Worm (Caenorhabditis elegans) whole organism, L2 larva: ENCODE measurements around the gene ceh-23.
A peak's percentile ranks its signal among the peaks of the same experiment; 100 is the strongest.

ENCODE experiments used
- C34F6.9 ChIP-seq: fragments of 150-350 bp; optimal IDR thresholded peaks from 2 replicates; lab custom pipeline; 2014; ENCODE audit warnings: missing biosample characterization, missing genetic modification characterization
- F13H6.1 ChIP-seq: sonication (generic microtip); optimal IDR thresholded peaks from 2 replicates; lab custom pipeline; 2016; ENCODE audit warnings: missing genetic modification characterization, missing compliant biosample characterization
- R02D3.7 ChIP-seq: fragments of 150-350 bp; optimal IDR thresholded peaks from 2 replicates; lab custom pipeline; 2014; ENCODE audit warnings: missing biosample characterization, missing genetic modification characterization
- Y55F3AM.14 ChIP-seq: fragments of 200-800 bp; sonication (Bioruptor generic); optimal IDR thresholded peaks from 2 replicates; lab custom pipeline; 2018; ENCODE audit warnings: mild to moderate bottlenecking, missing genetic modification characterization, missing compliant biosample characterization
- ZK546.5 ChIP-seq: sonication (generic microtip); optimal IDR thresholded peaks from 2 replicates; lab custom pipeline; 2017; ENCODE audit warnings: missing biosample characterization, missing genetic modification characterization
- ama-1 ChIP-seq: fragments of 150-350 bp; optimal IDR thresholded peaks from 2 replicates; lab custom pipeline; 2018; ENCODE audit warnings: inconsistent platforms
- blmp-1 ChIP-seq: sonication (generic microtip); optimal IDR thresholded peaks from 2 replicates; lab custom pipeline; 2017; ENCODE audit warnings: missing genetic modification characterization, mild to moderate bottlenecking, missing compliant biosample characterization, antibody characterized with exemption, moderate library complexity; ENCODE audit not compliant: insufficient read depth
- ceh-16 ChIP-seq: fragments of 150-350 bp; optimal IDR thresholded peaks from 2 replicates; lab custom pipeline; 2014; ENCODE audit warnings: missing biosample characterization, missing genetic modification characterization
- ceh-82 ChIP-seq: fragments of 150-350 bp; optimal IDR thresholded peaks from 2 replicates; lab custom pipeline; 2014; ENCODE audit warnings: missing biosample characterization, missing genetic modification characterization
- dmd-4 ChIP-seq: sonication (generic microtip); optimal IDR thresholded peaks from 2 replicates; lab custom pipeline; 2017; ENCODE audit warnings: missing biosample characterization, missing genetic modification characterization
- elt-1 ChIP-seq: fragments of 150-350 bp; optimal IDR thresholded peaks from 2 replicates; lab custom pipeline; 2014; ENCODE audit warnings: missing biosample characterization, missing genetic modification characterization
- elt-3 ChIP-seq: sonication (generic microtip); optimal IDR thresholded peaks from 2 replicates; lab custom pipeline; 2017; ENCODE audit warnings: missing biosample characterization, missing genetic modification characterization
- fos-1 ChIP-seq: fragments of 150-350 bp; optimal IDR thresholded peaks from 2 replicates; lab custom pipeline; 2014; ENCODE audit warnings: missing biosample characterization, missing genetic modification characterization
- gmeb-1 ChIP-seq: fragments of 150-350 bp; optimal IDR thresholded peaks from 2 replicates; lab custom pipeline; 2014; ENCODE audit warnings: missing biosample characterization, missing genetic modification characterization
- lin-13 ChIP-seq: fragments of 150-350 bp; optimal IDR thresholded peaks from 2 replicates; lab custom pipeline; 2014; ENCODE audit warnings: missing biosample characterization, missing genetic modification reagents, missing genetic modification characterization
- lin-39 ChIP-seq: fragments of 150-350 bp; optimal IDR thresholded peaks from 2 replicates; lab custom pipeline; 2014; ENCODE audit warnings: missing biosample characterization, missing genetic modification reagents, missing genetic modification characterization
- lsy-2 ChIP-seq, 2 experiments: fragments of 150-350 bp in 1 of 2; sonication (generic microtip) in 1 of 2; optimal IDR thresholded peaks; 2 replicates each; lab custom pipeline; 2014 to 2017; ENCODE audit warnings: missing biosample characterization in 2 of 2, missing genetic modification characterization in 2 of 2
- mab-5 ChIP-seq: fragments of 150-350 bp; optimal IDR thresholded peaks from 2 replicates; lab custom pipeline; 2014; ENCODE audit warnings: missing biosample characterization, missing genetic modification characterization
- mbf-1 ChIP-seq: sonication (generic microtip); optimal IDR thresholded peaks from 2 replicates; lab custom pipeline; 2017; ENCODE audit warnings: missing biosample characterization, missing genetic modification characterization
- nhr-10 ChIP-seq: sonication (generic microtip); optimal IDR thresholded peaks from 2 replicates; lab custom pipeline; 2017; ENCODE audit warnings: missing biosample characterization, missing genetic modification characterization
- nhr-11 ChIP-seq: fragments of 150-350 bp; optimal IDR thresholded peaks from 2 replicates; lab custom pipeline; 2014; ENCODE audit warnings: missing biosample characterization, missing genetic modification characterization
- nhr-129 ChIP-seq: fragments of 150-350 bp; optimal IDR thresholded peaks from 2 replicates; lab custom pipeline; 2014; ENCODE audit warnings: missing biosample characterization, missing genetic modification characterization
- nhr-21 ChIP-seq: fragments of 150-350 bp; optimal IDR thresholded peaks from 2 replicates; lab custom pipeline; 2014; ENCODE audit warnings: missing biosample characterization, missing genetic modification characterization
- nhr-23 ChIP-seq: fragments of 150-350 bp; optimal IDR thresholded peaks from 2 replicates; lab custom pipeline; 2014; ENCODE audit warnings: missing biosample characterization, missing genetic modification reagents, missing genetic modification characterization
- nhr-237 ChIP-seq: fragments of 150-350 bp; optimal IDR thresholded peaks from 2 replicates; lab custom pipeline; 2014; ENCODE audit warnings: missing biosample characterization, missing genetic modification characterization
- nhr-6 ChIP-seq: fragments of 150-350 bp; optimal IDR thresholded peaks from 2 replicates; lab custom pipeline; 2014; ENCODE audit warnings: missing biosample characterization, missing genetic modification characterization
- nhr-77 ChIP-seq: fragments of 150-350 bp; optimal IDR thresholded peaks from 2 replicates; lab custom pipeline; 2014; ENCODE audit warnings: missing biosample characterization, missing genetic modification characterization
- peb-1 ChIP-seq: fragments of 150-350 bp; optimal IDR thresholded peaks from 2 replicates; lab custom pipeline; 2014; ENCODE audit warnings: missing biosample characterization, missing genetic modification characterization
- sem-4 ChIP-seq: fragments of 150-350 bp; optimal IDR thresholded peaks from 2 replicates; lab custom pipeline; 2014; ENCODE audit warnings: missing biosample characterization, missing genetic modification reagents, missing genetic modification characterization
- skn-1 ChIP-seq: sonication (generic microtip); optimal IDR thresholded peaks from 2 replicates; lab custom pipeline; 2017; ENCODE audit warnings: missing biosample characterization, missing genetic modification characterization
- sma-3 ChIP-seq: sonication (generic microtip); optimal IDR thresholded peaks from 2 replicates; lab custom pipeline; 2016; ENCODE audit warnings: missing genetic modification reagents, missing genetic modification characterization, missing compliant biosample characterization
- sma-9 ChIP-seq, 2 experiments: fragments of 150-350 bp in 1 of 2; sonication (generic microtip) in 1 of 2; optimal IDR thresholded peaks; 2 replicates each; lab custom pipeline; 2014 to 2016; ENCODE audit warnings: missing genetic modification characterization in 2 of 2, mild to moderate bottlenecking in 1 of 2, missing biosample characterization in 1 of 2, missing compliant biosample characterization in 1 of 2, missing genetic modification reagents in 1 of 2, moderate library complexity in 1 of 2
- unc-39 ChIP-seq: fragments of 150-350 bp; optimal IDR thresholded peaks from 2 replicates; lab custom pipeline; 2014; ENCODE audit warnings: missing biosample characterization, missing genetic modification characterization
- unc-55 ChIP-seq: fragments of 150-350 bp; sonication (generic microtip); optimal IDR thresholded peaks from 3 replicates; lab custom pipeline; 2014; ENCODE audit warnings: missing biosample characterization, missing genetic modification reagents, missing genetic modification characterization
- ztf-1 ChIP-seq: fragments of 200-800 bp; sonication (Bioruptor generic); conservative IDR thresholded peaks from 2 replicates; pipeline ENCODE4 v1.3.6; 2022; ENCODE audit warnings: missing genetic modification characterization, missing compliant biosample characterization
- ztf-4 ChIP-seq: fragments of 150-350 bp; optimal IDR thresholded peaks from 2 replicates; lab custom pipeline; 2014; ENCODE audit warnings: missing biosample characterization, missing genetic modification characterization

Gene ceh-23

ce11 chrIII:7806947-7807346 lies 32.4 kb upstream of the ceh-23 start:
- TF ChIP-seq nhr-10 (no peak), ama-1 (no peak), elt-3 (no peak), peb-1 (tag; lab: Kevin White, UChicago) (no peak), ztf-1 (GFP tag; lab: Robert Waterston, UW) (no peak), nhr-129 (tag; lab: Kevin White, UChicago) (no peak), nhr-77 (tag; lab: Kevin White, UChicago) (no peak), ceh-82 (no peak), nhr-6 (no peak), skn-1 (tag; lab: Kevin White, UChicago) (no peak), sem-4 (tag; lab: Kevin White, UChicago) (no peak)

DNA sequence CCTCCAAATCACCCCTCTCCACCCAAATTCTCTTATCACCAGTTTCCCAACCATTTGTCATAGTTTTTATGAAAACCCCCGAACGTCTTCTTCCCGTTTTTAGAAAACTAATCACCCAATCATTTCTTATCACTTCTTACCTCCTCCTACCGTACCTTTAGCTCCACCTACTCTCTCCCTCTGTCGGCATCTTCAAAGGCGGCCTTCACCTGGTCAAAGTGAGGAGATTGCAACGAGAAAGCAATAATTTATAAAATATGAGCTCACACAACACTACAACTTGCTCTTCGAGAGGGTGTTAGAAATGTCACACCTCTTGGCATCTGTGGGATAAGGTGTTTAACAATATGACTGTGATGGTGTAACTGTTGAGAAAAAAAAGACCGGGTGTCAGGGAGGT lies 30.4 kb upstream of the ceh-23 start:
- TF ChIP-seq ceh-16 (tag; lab: Kevin White, UChicago) (no peak), nhr-237 (no peak), nhr-23 (tag; lab: Kevin White, UChicago) (no peak), elt-1 (tag; lab: Kevin White, UChicago) (no peak), R02D3.7 (tag; lab: Kevin White, UChicago) (no peak), fos-1 (tag; lab: Kevin White, UChicago) (no peak), C34F6.9 (no peak), gmeb-1 (tag; lab: Kevin White, UChicago) (no peak), unc-55 (GFP tag; lab: Kevin White, UChicago) (no peak), sma-9 (GFP tag; optimal IDR thresholded peaks at IDR 0.05; lab: Kevin White, UChicago) (no peak), sma-9 (tag; optimal IDR thresholded peaks at IDR 0.05; lab: Kevin White, UChicago) (no peak), mbf-1 (tag; lab: Kevin White, UChicago) (no peak), ama-1 (no peak), elt-3 (no peak), lin-13 (GFP tag; lab: Kevin White, UChicago) (no peak), nhr-129 (tag; lab: Kevin White, UChicago) (no peak), nhr-10 (no peak), nhr-21 (no peak), F13H6.1 (tag; lab: Kevin White, UChicago) (no peak), ZK546.5 (no peak)

ce11 chrIII:7812208-7812880 lies 27.0 kb upstream of the ceh-23 start:
- TF ChIP-seq nhr-23 (tag; lab: Kevin White, UChicago) (no peak), nhr-6 (no peak), lsy-2 (tag; optimal IDR thresholded peaks at IDR 0.05; lab: Kevin White, UChicago) (peak; percentile 6 to 37), sem-4 (tag; lab: Kevin White, UChicago) (peak; percentile 37), sma-3 (GFP tag; lab: Kevin White, UChicago) (no peak), unc-39 (tag; lab: Kevin White, UChicago) (no peak)

ce11 chrIII:7814159-7815055 lies 25.0 kb upstream of the ceh-23 start, which contains the start of gene egl-5:
TSS of gene egl-5 (plus strand) at chrIII:7814374.
- TF ChIP-seq lsy-2 (tag; optimal IDR thresholded peaks at IDR 0.05; lab: Kevin White, UChicago), result peak in 1 of 2 experiments; percentile 25
- TF ChIP-seq nhr-6, result no peak
- TF ChIP-seq nhr-77 (tag; lab: Kevin White, UChicago), result no peak
- TF ChIP-seq skn-1 (tag; lab: Kevin White, UChicago), result no peak
- TF ChIP-seq R02D3.7 (tag; lab: Kevin White, UChicago), result no peak
- peak; percentile 100 for TF ChIP-seq sem-4 (tag; lab: Kevin White, UChicago)
- TF ChIP-seq nhr-11 (tag; lab: Kevin White, UChicago), result no peak

ce11 chrIII:7815056-7815366 lies 24.4 kb upstream of the ceh-23 start:
- no peak for TF ChIP-seq nhr-77 (tag; lab: Kevin White, UChicago)
- TF ChIP-seq blmp-1 (tag; lab: Kevin White, UChicago), result no peak
- TF ChIP-seq mab-5 (tag; lab: Kevin White, UChicago), result no peak
- TF ChIP-seq mbf-1 (tag; lab: Kevin White, UChicago), result no peak
- TF ChIP-seq dmd-4 (tag; lab: Kevin White, UChicago), result no peak
- TF ChIP-seq fos-1 (tag; lab: Kevin White, UChicago), result no peak
- TF ChIP-seq F13H6.1 (tag; lab: Kevin White, UChicago), result no peak
- no peak for TF ChIP-seq ama-1
- no peak for TF ChIP-seq lin-39 (tag; lab: Kevin White, UChicago)
- no peak for TF ChIP-seq nhr-237
- no peak for TF ChIP-seq unc-39 (tag; lab: Kevin White, UChicago)
- TF ChIP-seq R02D3.7 (tag; lab: Kevin White, UChicago), result no peak
- no peak for TF ChIP-seq ceh-16 (tag; lab: Kevin White, UChicago)
- no peak for TF ChIP-seq lin-13 (GFP tag; lab: Kevin White, UChicago)
- no peak for TF ChIP-seq ztf-4 (tag; lab: Kevin White, UChicago)
- TF ChIP-seq lsy-2 (tag; optimal IDR thresholded peaks at IDR 0.05; lab: Kevin White, UChicago), result no peak
- TF ChIP-seq skn-1 (tag; lab: Kevin White, UChicago), result no peak
- no peak for TF ChIP-seq nhr-6
- TF ChIP-seq Y55F3AM.14, result no peak
- TF ChIP-seq ceh-82, result no peak
